Worm (Caenorhabditis elegans) whole organism, L2 larva: ENCODE results near the gene prx-5.

Source experiments
- C34F6.9 ChIP-seq: fragments of 150-350 bp; optimal IDR thresholded peaks from 2 replicates; lab custom pipeline; 2014; ENCODE audit warnings: missing biosample characterization, missing genetic modification characterization
- F13H6.1 ChIP-seq: sonication (generic microtip); optimal IDR thresholded peaks from 2 replicates; lab custom pipeline; 2016; ENCODE audit warnings: missing genetic modification characterization, missing compliant biosample characterization
- R02D3.7 ChIP-seq: fragments of 150-350 bp; optimal IDR thresholded peaks from 2 replicates; lab custom pipeline; 2014; ENCODE audit warnings: missing biosample characterization, missing genetic modification characterization
- Y55F3AM.14 ChIP-seq: fragments of 200-800 bp; sonication (Bioruptor generic); optimal IDR thresholded peaks from 2 replicates; lab custom pipeline; 2018; ENCODE audit warnings: mild to moderate bottlenecking, missing genetic modification characterization, missing compliant biosample characterization
- ZK546.5 ChIP-seq: sonication (generic microtip); optimal IDR thresholded peaks from 2 replicates; lab custom pipeline; 2017; ENCODE audit warnings: missing biosample characterization, missing genetic modification characterization
- alr-1 ChIP-seq: fragments of 150-350 bp; optimal IDR thresholded peaks from 2 replicates; lab custom pipeline; 2014; ENCODE audit warnings: missing biosample characterization, missing genetic modification characterization
- aly-2 ChIP-seq: fragments of 150-350 bp; optimal IDR thresholded peaks from 2 replicates; lab custom pipeline; 2014; ENCODE audit warnings: missing biosample characterization, missing genetic modification characterization
- ama-1 ChIP-seq: fragments of 150-350 bp; optimal IDR thresholded peaks from 2 replicates; lab custom pipeline; 2018; ENCODE audit warnings: inconsistent platforms
- crh-2 ChIP-seq: sonication (generic microtip); optimal IDR thresholded peaks from 2 replicates; lab custom pipeline; 2017; ENCODE audit warnings: missing biosample characterization, missing genetic modification characterization
- dmd-4 ChIP-seq: sonication (generic microtip); optimal IDR thresholded peaks from 2 replicates; lab custom pipeline; 2017; ENCODE audit warnings: missing biosample characterization, missing genetic modification characterization
- egl-27 ChIP-seq: sonication (generic microtip); optimal IDR thresholded peaks from 3 replicates; lab custom pipeline; 2017; ENCODE audit warnings: missing biosample characterization, missing genetic modification reagents, missing genetic modification characterization
- elt-1 ChIP-seq: fragments of 150-350 bp; optimal IDR thresholded peaks from 2 replicates; lab custom pipeline; 2014; ENCODE audit warnings: missing biosample characterization, missing genetic modification characterization
- elt-3 ChIP-seq: sonication (generic microtip); optimal IDR thresholded peaks from 2 replicates; lab custom pipeline; 2017; ENCODE audit warnings: missing biosample characterization, missing genetic modification characterization
- fos-1 ChIP-seq: fragments of 150-350 bp; optimal IDR thresholded peaks from 2 replicates; lab custom pipeline; 2014; ENCODE audit warnings: missing biosample characterization, missing genetic modification characterization
- gmeb-1 ChIP-seq: fragments of 150-350 bp; optimal IDR thresholded peaks from 2 replicates; lab custom pipeline; 2014; ENCODE audit warnings: missing biosample characterization, missing genetic modification characterization
- lin-13 ChIP-seq: fragments of 150-350 bp; optimal IDR thresholded peaks from 2 replicates; lab custom pipeline; 2014; ENCODE audit warnings: missing biosample characterization, missing genetic modification reagents, missing genetic modification characterization
- lsy-2 ChIP-seq, 2 experiments: fragments of 150-350 bp in 1 of 2; sonication (generic microtip) in 1 of 2; optimal IDR thresholded peaks; 2 replicates each; lab custom pipeline; 2014 to 2017; ENCODE audit warnings: missing biosample characterization in 2 of 2, missing genetic modification characterization in 2 of 2
- mab-5 ChIP-seq: fragments of 150-350 bp; optimal IDR thresholded peaks from 2 replicates; lab custom pipeline; 2014; ENCODE audit warnings: missing biosample characterization, missing genetic modification characterization
- mbf-1 ChIP-seq: sonication (generic microtip); optimal IDR thresholded peaks from 2 replicates; lab custom pipeline; 2017; ENCODE audit warnings: missing biosample characterization, missing genetic modification characterization
- mdl-1 ChIP-seq, 2 experiments: fragments of 150-350 bp in 1 of 2; sonication (generic microtip) in 1 of 2; optimal IDR thresholded peaks; 2 replicates each; lab custom pipeline; 2017; ENCODE audit warnings: missing biosample characterization in 2 of 2, missing genetic modification characterization in 2 of 2
- nhr-10 ChIP-seq: sonication (generic microtip); optimal IDR thresholded peaks from 2 replicates; lab custom pipeline; 2017; ENCODE audit warnings: missing biosample characterization, missing genetic modification characterization
- nhr-11 ChIP-seq: fragments of 150-350 bp; optimal IDR thresholded peaks from 2 replicates; lab custom pipeline; 2014; ENCODE audit warnings: missing biosample characterization, missing genetic modification characterization
- nhr-12 ChIP-seq: fragments of 150-350 bp; optimal IDR thresholded peaks from 2 replicates; lab custom pipeline; 2014; ENCODE audit warnings: missing biosample characterization, missing genetic modification characterization
- nhr-129 ChIP-seq: fragments of 150-350 bp; optimal IDR thresholded peaks from 2 replicates; lab custom pipeline; 2014; ENCODE audit warnings: missing biosample characterization, missing genetic modification characterization
- nhr-21 ChIP-seq: fragments of 150-350 bp; optimal IDR thresholded peaks from 2 replicates; lab custom pipeline; 2014; ENCODE audit warnings: missing biosample characterization, missing genetic modification characterization
- nhr-23 ChIP-seq: fragments of 150-350 bp; optimal IDR thresholded peaks from 2 replicates; lab custom pipeline; 2014; ENCODE audit warnings: missing biosample characterization, missing genetic modification reagents, missing genetic modification characterization
- nhr-237 ChIP-seq: fragments of 150-350 bp; optimal IDR thresholded peaks from 2 replicates; lab custom pipeline; 2014; ENCODE audit warnings: missing biosample characterization, missing genetic modification characterization
- nhr-25 ChIP-seq: fragments of 150-350 bp; sonication (generic microtip); optimal IDR thresholded peaks from 3 replicates; lab custom pipeline; 2014; ENCODE audit warnings: missing biosample characterization, missing genetic modification characterization
- nhr-6 ChIP-seq: fragments of 150-350 bp; optimal IDR thresholded peaks from 2 replicates; lab custom pipeline; 2014; ENCODE audit warnings: missing biosample characterization, missing genetic modification characterization
- nhr-77 ChIP-seq: fragments of 150-350 bp; optimal IDR thresholded peaks from 2 replicates; lab custom pipeline; 2014; ENCODE audit warnings: missing biosample characterization, missing genetic modification characterization
- peb-1 ChIP-seq: fragments of 150-350 bp; optimal IDR thresholded peaks from 2 replicates; lab custom pipeline; 2014; ENCODE audit warnings: missing biosample characterization, missing genetic modification characterization
- sem-4 ChIP-seq: fragments of 150-350 bp; optimal IDR thresholded peaks from 2 replicates; lab custom pipeline; 2014; ENCODE audit warnings: missing biosample characterization, missing genetic modification reagents, missing genetic modification characterization
- skn-1 ChIP-seq: sonication (generic microtip); optimal IDR thresholded peaks from 2 replicates; lab custom pipeline; 2017; ENCODE audit warnings: missing biosample characterization, missing genetic modification characterization
- sma-9 ChIP-seq, 2 experiments: fragments of 150-350 bp in 1 of 2; sonication (generic microtip) in 1 of 2; optimal IDR thresholded peaks; 2 replicates each; lab custom pipeline; 2014 to 2016; ENCODE audit warnings: missing genetic modification characterization in 2 of 2, mild to moderate bottlenecking in 1 of 2, missing biosample characterization in 1 of 2, missing compliant biosample characterization in 1 of 2, missing genetic modification reagents in 1 of 2, moderate library complexity in 1 of 2
- snpc-4 ChIP-seq: fragments of 150-350 bp; optimal IDR thresholded peaks from 2 replicates; lab custom pipeline; 2014; ENCODE audit warnings: missing biosample characterization, missing genetic modification characterization
- unc-39 ChIP-seq: fragments of 150-350 bp; optimal IDR thresholded peaks from 2 replicates; lab custom pipeline; 2014; ENCODE audit warnings: missing biosample characterization, missing genetic modification characterization
- unc-55 ChIP-seq: fragments of 150-350 bp; sonication (generic microtip); optimal IDR thresholded peaks from 3 replicates; lab custom pipeline; 2014; ENCODE audit warnings: missing biosample characterization, missing genetic modification reagents, missing genetic modification characterization
- zag-1 ChIP-seq: fragments of 150-350 bp; optimal IDR thresholded peaks from 2 replicates; lab custom pipeline; 2014; ENCODE audit warnings: missing biosample characterization, missing genetic modification characterization
- ztf-4 ChIP-seq: fragments of 150-350 bp; optimal IDR thresholded peaks from 2 replicates; lab custom pipeline; 2014; ENCODE audit warnings: missing biosample characterization, missing genetic modification characterization

prx-5 gene

ce11 chrII:8744555-8745448 lies 40.2 kb downstream of the prx-5 start:
- TF ChIP-seq egl-27 (no peak), mdl-1 (tag; optimal IDR thresholded peaks at IDR 0.05; lab: Kevin White, UChicago) (peak; percentile 33 to 47), nhr-11 (tag; lab: Kevin White, UChicago) (no peak), crh-2 (tag; lab: Kevin White, UChicago) (peak; percentile 39), elt-1 (no peak), sma-9 (GFP tag; optimal IDR thresholded peaks at IDR 0.05; lab: Kevin White, UChicago) (peak; percentile 75), sma-9 (tag; optimal IDR thresholded peaks at IDR 0.05; lab: Kevin White, UChicago) (no peak), ztf-4 (peak; percentile 35), sem-4 (peak; percentile 36), snpc-4 (tag; lab: Kevin White, UChicago) (no peak), fos-1 (tag; lab: Kevin White, UChicago) (no peak), lsy-2 (tag; optimal IDR thresholded peaks at IDR 0.05; lab: Kevin White, UChicago) (peak in 1 of 2 experiments; percentile 23), nhr-25 (tag; lab: Kevin White, UChicago) (peak; percentile 2), F13H6.1 (tag; lab: Kevin White, UChicago) (peak; percentile 29), nhr-21 (tag; lab: Kevin White, UChicago) (peak; percentile 22), nhr-77 (tag; lab: Kevin White, UChicago) (no peak), ama-1 (peak; percentile 91), nhr-129 (tag; lab: Kevin White, UChicago) (peak; percentile 72), skn-1 (tag; lab: Kevin White, UChicago) (no peak), nhr-12 (tag; lab: Kevin White, UChicago) (no peak)

ce11 chrII:8745449-8746297 lies 41.0 kb downstream of the prx-5 start:
- TF ChIP-seq F13H6.1 (tag; lab: Kevin White, UChicago) (no peak), lsy-2 (tag; optimal IDR thresholded peaks at IDR 0.05; lab: Kevin White, UChicago) (peak in 1 of 2 experiments; percentile 20), aly-2 (tag; lab: Kevin White, UChicago) (no peak), elt-1 (no peak), skn-1 (tag; lab: Kevin White, UChicago) (no peak), ztf-4 (no peak), egl-27 (no peak), lin-13 (GFP tag; lab: Kevin White, UChicago) (peak; percentile 37), nhr-10 (tag; lab: Kevin White, UChicago) (no peak), ama-1 (peak; percentile 4), gmeb-1 (no peak), alr-1 (tag; lab: Kevin White, UChicago) (no peak)
- TF ChIP-seq, all 48 proteins: peak for 3

- TF ChIP-seq lin-13 (GFP tag; lab: Kevin White, UChicago) (no peak), ama-1 (peak; percentile 52), peb-1 (tag; lab: Kevin White, UChicago) (no peak), sem-4 (peak; percentile 56), nhr-25 (tag; lab: Kevin White, UChicago) (peak; percentile 25)
These were observed 41.7 kb downstream of the prx-5 start for ce11 chrII:8746298-8746775.

- TF ChIP-seq nhr-77 (tag; lab: Kevin White, UChicago), result no peak
- TF ChIP-seq lin-13 (GFP tag; lab: Kevin White, UChicago), result peak; percentile 51
- TF ChIP-seq alr-1 (tag; lab: Kevin White, UChicago), result no peak
- no peak for TF ChIP-seq nhr-12 (tag; lab: Kevin White, UChicago)
- peak; percentile 25 for TF ChIP-seq C34F6.9 (tag; lab: Kevin White, UChicago)
- TF ChIP-seq elt-1, result no peak
- no peak for TF ChIP-seq mdl-1 (tag; optimal IDR thresholded peaks at IDR 0.05; lab: Kevin White, UChicago)
- no peak for TF ChIP-seq R02D3.7 (tag; lab: Kevin White, UChicago)
- TF ChIP-seq elt-3 (tag; lab: Kevin White, UChicago), result no peak
- TF ChIP-seq nhr-6 (tag; lab: Kevin White, UChicago), result peak; percentile 1
- no peak for TF ChIP-seq fos-1 (tag; lab: Kevin White, UChicago)
- TF ChIP-seq nhr-10 (tag; lab: Kevin White, UChicago), result no peak
- TF ChIP-seq unc-39 (tag; lab: Kevin White, UChicago), result no peak
- no peak for TF ChIP-seq dmd-4 (tag; lab: Kevin White, UChicago)
- TF ChIP-seq nhr-21 (tag; lab: Kevin White, UChicago), result peak; percentile 82
- TF ChIP-seq ZK546.5 (tag; lab: Kevin White, UChicago), result no peak
- peak; percentile 48 for TF ChIP-seq F13H6.1 (tag; lab: Kevin White, UChicago)
- peak; percentile 75 for TF ChIP-seq nhr-129 (tag; lab: Kevin White, UChicago)
- TF ChIP-seq nhr-11 (tag; lab: Kevin White, UChicago), result no peak
- no peak for TF ChIP-seq unc-55
- no peak for TF ChIP-seq nhr-237
- no peak for TF ChIP-seq egl-27
- no peak for TF ChIP-seq Y55F3AM.14 (GFP tag; lab: Kevin White, UChicago)
- no peak for TF ChIP-seq nhr-23 (tag; lab: Kevin White, UChicago)
- TF ChIP-seq mab-5, result no peak
- peak; percentile 17 for TF ChIP-seq crh-2 (tag; lab: Kevin White, UChicago)
- TF ChIP-seq lsy-2 (tag; optimal IDR thresholded peaks at IDR 0.05; lab: Kevin White, UChicago), result peak in 1 of 2 experiments; percentile 55
- no peak for TF ChIP-seq mbf-1 (tag; lab: Kevin White, UChicago)
- TF ChIP-seq nhr-25 (tag; lab: Kevin White, UChicago), result peak; percentile 97
- no peak for TF ChIP-seq zag-1 (tag; lab: Kevin White, UChicago)
These were observed 42.8 kb downstream of the prx-5 start for ce11 chrII:8747246-8747938.
